Worm (Caenorhabditis elegans): ENCODE measurements around the gene dhps-1.

DNA sequence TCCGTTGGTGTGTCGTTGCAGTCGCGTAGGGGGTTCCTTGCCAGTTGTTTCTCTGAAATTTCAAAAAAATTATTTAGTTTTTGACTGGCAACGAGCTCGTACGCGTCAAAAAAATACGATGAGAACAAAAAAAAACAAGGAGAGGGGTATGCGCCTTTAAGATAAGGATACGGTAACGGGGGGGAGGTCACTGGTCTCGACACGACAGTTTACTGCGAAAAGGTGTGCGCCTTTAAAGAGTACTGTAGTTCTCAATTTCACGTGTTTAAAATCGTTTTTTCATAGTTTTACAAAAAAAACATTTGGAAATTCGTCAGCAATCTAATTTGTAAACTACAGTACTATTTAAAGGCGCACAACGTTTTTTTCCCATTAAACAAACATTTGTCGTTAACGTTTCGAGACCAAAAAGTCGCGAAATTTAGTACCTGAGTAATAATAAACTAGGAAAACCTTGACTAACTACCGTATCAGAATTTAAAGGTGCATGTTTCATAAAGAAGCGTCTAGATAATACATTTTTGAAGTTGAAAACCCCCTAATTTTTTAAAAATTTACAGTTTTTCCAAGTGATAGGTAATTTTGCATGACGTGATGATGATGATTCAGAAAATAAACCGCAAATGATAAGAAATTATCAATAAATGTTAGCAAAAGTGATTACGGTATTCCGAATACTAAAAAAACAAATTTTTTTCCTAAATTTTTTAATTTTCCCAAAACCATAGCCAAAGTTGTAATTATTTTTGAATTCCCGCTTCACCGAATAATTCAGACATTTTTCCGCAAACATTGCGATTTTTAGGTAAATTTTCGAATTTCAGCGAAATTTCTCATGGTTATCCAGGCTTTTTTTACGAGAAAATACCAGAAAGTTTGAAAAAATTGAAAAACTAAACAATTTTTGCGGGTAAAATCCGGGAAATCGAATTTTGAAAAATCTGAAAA is 18.5 kb upstream of the dhps-1 start:
- TF ChIP-seq unc-39 (tag; optimal IDR thresholded peaks at IDR 0.05) (no peak), nfya-1 (tag; optimal IDR thresholded peaks at IDR 0.05; ENCODE audit: insufficient read depth) (peak; percentile 3), nhr-25 (tag; optimal IDR thresholded peaks at IDR 0.05) (no peak), nhr-77 (tag; optimal IDR thresholded peaks at IDR 0.05) (peak; percentile 24)

All from whole organism, L3 larva.